Fruit fly (Drosophila melanogaster): Measurements from ENCODE around the gene Lgr4.

Gene Lgr4

dm6 chrX:13136939-13137697 lies 51.8 kb downstream of the Lgr4 start (continued):
- TF ChIP-seq scrt (GFP tag; optimal IDR thresholded peaks at IDR 0.05) (no peak), Doc2 (GFP tag; IDR thresholded peaks at IDR 0.05) (no peak), grn (GFP tag; optimal IDR thresholded peaks at IDR 0.05) (no peak), run (tag; optimal IDR thresholded peaks at IDR 0.05) (no peak), CG6791 (GFP tag; IDR thresholded peaks at IDR 0.05; ENCODE audit: partially characterized antibody) (no peak), HmgD (GFP tag; optimal IDR thresholded peaks at IDR 0.05) (no peak), CG7928 (GFP tag; optimal IDR thresholded peaks at IDR 0.05) (no peak), chm (GFP tag; IDR thresholded peaks at IDR 0.05) (0 out of 2 replicates have a peak, but pooled peaks have one; percentile 13), Opbp (GFP tag; IDR thresholded peaks at IDR 0.05; ENCODE audit: partially characterized antibody) (no peak), CG18619 (GFP tag; optimal IDR thresholded peaks at IDR 0.05) (no peak), Gsc (GFP tag; IDR thresholded peaks at IDR 0.05) (no peak), CG12071 (GFP tag; optimal IDR thresholded peaks at IDR 0.05) (no peak), Fer2 (tag; optimal IDR thresholded peaks at IDR 0.05) (no peak), CG6689 (GFP tag; IDR thresholded peaks at IDR 0.05) (peak; percentile 70), CG34376 (GFP tag; optimal IDR thresholded peaks at IDR 0.05) (no peak), Atf6 (GFP tag; IDR thresholded peaks at IDR 0.05) (no peak), CG14710 (tag; optimal IDR thresholded peaks at IDR 0.05) (peak; percentile 17), tx (GFP tag; optimal IDR thresholded peaks at IDR 0.05) (no peak), CG18476 (GFP tag; optimal IDR thresholded peaks at IDR 0.05) (no peak), CG13123 (GFP tag; optimal IDR thresholded peaks at IDR 0.05) (no peak), gem (tag; optimal IDR thresholded peaks at IDR 0.05) (peak; percentile 60), CG17385 (GFP tag; optimal IDR thresholded peaks at IDR 0.05) (no peak), CG3163 (GFP tag; optimal IDR thresholded peaks at IDR 0.05) (no peak), chinmo (GFP tag; IDR thresholded peaks at IDR 0.05; ENCODE audit: partially characterized antibody) (no peak), lilli (GFP tag; optimal IDR thresholded peaks at IDR 0.05) (peak; percentile 29), NfI (GFP tag; optimal IDR thresholded peaks at IDR 0.05) (no peak), tup (GFP tag; optimal IDR thresholded peaks at IDR 0.05) (no peak), Deaf1 (tag; optimal IDR thresholded peaks at IDR 0.05) (no peak), br (optimal IDR thresholded peaks at IDR 0.05) (no peak), CG33557 (GFP tag; optimal IDR thresholded peaks at IDR 0.05) (no peak), CG7839 (tag; optimal IDR thresholded peaks at IDR 0.05) (peak; percentile 61), Hr51 (GFP tag; optimal IDR thresholded peaks at IDR 0.05) (peak in 1 of 2 experiments; percentile 60), B-H1 (GFP tag; IDR thresholded peaks at IDR 0.05) (peak; percentile 67), CG15601 (tag; optimal IDR thresholded peaks at IDR 0.05) (peak; percentile 50), CG3838 (GFP tag; optimal IDR thresholded peaks at IDR 0.05) (no peak), Lhr (GFP tag; optimal IDR thresholded peaks at IDR 0.05) (no peak), TFAM (GFP tag; optimal IDR thresholded peaks at IDR 0.05) (no peak), ssp (GFP tag; IDR thresholded peaks at IDR 0.05) (peak; percentile 69), Lim3 (GFP tag; IDR thresholded peaks at IDR 0.05) (peak; percentile 61; the same call in 1 of the 2 replicates), CG1024 (GFP tag; IDR thresholded peaks at IDR 0.05) (peak; percentile 40), CG14965 (GFP tag; optimal IDR thresholded peaks at IDR 0.05; ENCODE audit: borderline replicate concordance) (no peak), Ssrp (tag; optimal IDR thresholded peaks at IDR 0.05) (peak; percentile 28), CG3995 (GFP tag; optimal IDR thresholded peaks at IDR 0.05) (no peak), CG10462 (GFP tag; optimal IDR thresholded peaks at IDR 0.05) (no peak), lbe (GFP tag; optimal IDR thresholded peaks at IDR 0.05) (peak; percentile 21), CG30403 (GFP tag; optimal IDR thresholded peaks at IDR 0.05) (peak; percentile 31), CG15011 (GFP tag; optimal IDR thresholded peaks at IDR 0.05) (no peak), CG2889 (GFP tag; IDR thresholded peaks at IDR 0.05) (no peak), slbo (GFP tag; IDR thresholded peaks at IDR 0.05) (no peak), ken (GFP tag; IDR thresholded peaks at IDR 0.05) (peak; percentile 87)

All from whole organism, embryonic.